Fruit fly (Drosophila melanogaster): ENCODE measurements around the gene CG32726.

DNA sequence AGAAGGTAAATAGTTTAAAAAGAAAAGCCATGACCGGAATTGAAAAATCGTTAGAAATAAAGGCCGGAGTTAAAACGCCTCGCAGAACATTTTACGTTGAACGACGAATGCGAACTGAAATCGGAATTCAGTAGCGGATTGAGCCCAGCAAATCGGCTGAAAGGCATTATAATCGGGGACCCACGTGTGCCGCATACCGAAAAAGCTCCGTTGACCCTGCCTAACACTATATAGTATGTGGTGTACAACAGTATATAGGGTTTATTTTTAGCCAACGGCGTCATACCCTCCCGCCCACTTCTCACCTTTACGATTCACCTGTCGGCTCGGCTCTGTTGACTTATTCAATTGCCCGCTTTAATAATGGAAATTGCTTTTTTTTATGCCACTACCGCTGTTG is 13.7 kb downstream of the CG32726 start, which contains the start of gene CG42246:
- TF ChIP-seq run (tag; optimal IDR thresholded peaks at IDR 0.05) (no peak), CG8478 (optimal IDR thresholded peaks at IDR 0.05) (no peak), nau (GFP tag; optimal IDR thresholded peaks at IDR 0.05) (no peak)

Data from whole organism, embryonic.